Fruit fly (Drosophila melanogaster): ENCODE data around the gene Arp3.
A peak's percentile ranks its signal among the peaks of the same experiment; 100 is the strongest.

Arp3 gene

DNA sequence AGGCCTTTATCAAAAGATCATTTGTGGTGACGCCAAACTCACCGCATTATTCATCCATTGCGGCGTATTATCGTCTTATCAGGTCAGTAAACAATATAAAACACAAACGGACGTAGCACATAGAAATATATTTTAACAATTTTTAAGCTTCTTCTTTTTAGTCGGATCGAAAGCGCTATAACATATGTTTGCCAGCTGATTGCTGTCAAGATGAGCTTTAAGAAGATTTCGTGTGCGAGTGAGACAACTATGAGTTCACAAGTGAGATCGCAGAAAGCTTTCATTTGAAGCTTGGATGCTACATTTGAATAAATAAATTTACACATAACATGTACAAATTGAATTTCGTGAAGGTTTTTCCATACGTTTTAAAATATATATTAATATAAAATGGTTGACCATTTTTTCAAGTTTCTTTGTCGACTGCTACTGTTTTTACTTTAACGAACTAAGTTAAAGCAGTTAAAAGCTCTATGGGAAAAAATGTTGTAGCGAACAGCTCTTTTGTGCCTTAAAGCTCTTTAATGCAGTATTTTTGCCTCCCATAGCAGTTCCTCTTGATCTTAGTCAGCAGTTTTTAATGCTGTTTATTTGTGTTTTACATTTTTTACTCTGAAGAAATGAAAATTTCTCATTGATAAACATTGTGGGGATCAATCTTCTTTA is 43.1 kb upstream of the Arp3 start, which contains the start of gene CG42445:
CG42445 (minus strand) TSS at position 186 of the 666 bp plus-strand sequence.
- no peak for TF ChIP-seq Mio (GFP tag; optimal IDR thresholded peaks at IDR 0.05)
- TF ChIP-seq brk (GFP tag; optimal IDR thresholded peaks at IDR 0.05), result peak; percentile 40
- TF ChIP-seq dsf (GFP tag; optimal IDR thresholded peaks at IDR 0.05; ENCODE audit: borderline replicate concordance), result no peak
- no peak for TF ChIP-seq dmrt93B (GFP tag; optimal IDR thresholded peaks at IDR 0.05)
- no peak for TF ChIP-seq dl (GFP tag; optimal IDR thresholded peaks at IDR 0.05; ENCODE audit: insufficient read depth in 1 of 2, partially characterized antibody in 2 of 2)
- TF ChIP-seq ey (GFP tag; optimal IDR thresholded peaks at IDR 0.05), result no peak
- no peak for TF ChIP-seq Hnf4 (GFP tag; optimal IDR thresholded peaks at IDR 0.05)
- no peak for TF ChIP-seq Hr78 (GFP tag; optimal IDR thresholded peaks at IDR 0.05)
- TF ChIP-seq Hr83 (GFP tag; optimal IDR thresholded peaks at IDR 0.05; ENCODE audit: poor library complexity, severe bottlenecking), result no peak
- TF ChIP-seq fru (GFP tag; optimal IDR thresholded peaks at IDR 0.05), result no peak
- TF ChIP-seq Sp1 (GFP tag; optimal IDR thresholded peaks at IDR 0.05), result no peak
- TF ChIP-seq CrebA (GFP tag; optimal IDR thresholded peaks at IDR 0.05; ENCODE audit: borderline replicate concordance), result peak; percentile 10
- peak; percentile 65 for TF ChIP-seq Dif (GFP tag; optimal IDR thresholded peaks at IDR 0.05; ENCODE audit: partially characterized antibody)
- TF ChIP-seq Abd-B (GFP tag; optimal IDR thresholded peaks at IDR 0.05), result no peak
- peak; percentile 62 for TF ChIP-seq sage (GFP tag; optimal IDR thresholded peaks at IDR 0.05)
- no peak for TF ChIP-seq CG32264 (GFP tag; optimal IDR thresholded peaks at IDR 0.05)
- no peak for TF ChIP-seq Dfd (GFP tag; optimal IDR thresholded peaks at IDR 0.05)
- no peak for TF ChIP-seq Rel (GFP tag; optimal IDR thresholded peaks at IDR 0.05)
- TF ChIP-seq Rel (tag; optimal IDR thresholded peaks at IDR 0.05), result no peak
- no peak for TF ChIP-seq usp (GFP tag; optimal IDR thresholded peaks at IDR 0.05)
- TF ChIP-seq OdsH (GFP tag; optimal IDR thresholded peaks at IDR 0.05), result no peak
- no peak for TF ChIP-seq rgr (GFP tag; optimal IDR thresholded peaks at IDR 0.05)
- no peak for TF ChIP-seq woc (GFP tag; optimal IDR thresholded peaks at IDR 0.05)
- TF ChIP-seq Vsx2 (GFP tag; optimal IDR thresholded peaks at IDR 0.05; ENCODE audit: partially characterized antibody), result peak; percentile 6
- no peak for TF ChIP-seq N (GFP tag; optimal IDR thresholded peaks at IDR 0.05)
- no peak for TF ChIP-seq CG9705 (GFP tag; optimal IDR thresholded peaks at IDR 0.05)

DNA sequence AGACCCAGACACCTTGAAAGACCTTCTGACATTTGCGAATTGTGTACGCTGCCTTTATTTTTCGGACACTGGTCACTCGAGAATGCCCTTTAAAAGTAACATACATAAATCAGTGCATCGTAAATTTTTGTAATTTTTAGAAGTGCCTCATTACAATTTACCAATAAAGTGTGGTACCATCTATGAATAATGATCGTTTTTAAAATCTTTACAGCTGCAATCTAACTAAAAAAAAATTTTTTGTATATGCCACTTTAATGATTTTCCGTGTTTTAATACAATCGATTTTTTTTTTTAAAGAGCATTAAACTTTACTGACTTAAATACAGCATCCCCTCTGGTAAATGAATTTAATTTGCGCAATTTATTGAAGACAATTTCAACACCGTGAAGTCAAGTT is 41.4 kb upstream of the Arp3 start:
- TF ChIP-seq sage (GFP tag; optimal IDR thresholded peaks at IDR 0.05) (peak; percentile 51), tai (GFP tag; optimal IDR thresholded peaks at IDR 0.05) (peak; percentile 41), Mio (GFP tag; optimal IDR thresholded peaks at IDR 0.05) (no peak), woc (GFP tag; optimal IDR thresholded peaks at IDR 0.05) (peak; percentile 56), Vsx2 (GFP tag; optimal IDR thresholded peaks at IDR 0.05; ENCODE audit: partially characterized antibody) (no peak), Jra (GFP tag; optimal IDR thresholded peaks at IDR 0.05) (peak; percentile 5), psq (GFP tag; optimal IDR thresholded peaks at IDR 0.05) (peak; percentile 52), Sp1 (GFP tag; optimal IDR thresholded peaks at IDR 0.05) (peak; percentile 68), dsf (GFP tag; optimal IDR thresholded peaks at IDR 0.05; ENCODE audit: borderline replicate concordance) (no peak), brk (GFP tag; optimal IDR thresholded peaks at IDR 0.05) (peak; percentile 19), foxo (GFP tag; optimal IDR thresholded peaks at IDR 0.05) (peak in 1 of 2 experiments; percentile 67), HLH106 (tag; optimal IDR thresholded peaks at IDR 0.05) (peak; percentile 70), dl (GFP tag; optimal IDR thresholded peaks at IDR 0.05; ENCODE audit: insufficient read depth in 1 of 2, partially characterized antibody in 2 of 2) (no peak), CG9705 (GFP tag; optimal IDR thresholded peaks at IDR 0.05) (no peak), h (GFP tag; optimal IDR thresholded peaks at IDR 0.05) (peak; percentile 79), OdsH (GFP tag; optimal IDR thresholded peaks at IDR 0.05) (peak; percentile 72), ey (GFP tag; optimal IDR thresholded peaks at IDR 0.05) (peak; percentile 72), CG32264 (GFP tag; optimal IDR thresholded peaks at IDR 0.05) (peak; percentile 12), fru (GFP tag; optimal IDR thresholded peaks at IDR 0.05) (peak; percentile 78), br (GFP tag; optimal IDR thresholded peaks at IDR 0.05) (peak; percentile 62), rgr (GFP tag; optimal IDR thresholded peaks at IDR 0.05) (peak; percentile 71), dmrt93B (GFP tag; optimal IDR thresholded peaks at IDR 0.05) (peak; percentile 13)

DNA sequence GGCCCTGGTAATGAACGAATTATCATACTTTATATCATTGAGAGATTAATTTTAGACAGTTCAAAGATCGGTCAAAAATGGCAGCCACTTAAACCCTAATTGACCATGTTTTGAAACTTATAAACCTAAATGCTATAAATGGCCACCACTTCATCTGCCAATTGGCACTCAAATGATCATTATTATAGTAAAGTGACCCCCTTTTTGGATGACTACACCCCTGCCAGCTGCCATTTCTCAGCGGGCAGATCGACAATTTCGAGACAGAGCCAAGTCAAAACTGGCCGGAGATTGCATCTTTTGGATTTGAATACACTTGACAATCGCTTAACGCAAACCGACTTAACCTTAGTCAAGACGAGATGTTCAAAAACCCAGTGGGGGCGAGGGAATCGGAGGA is 40.5 kb upstream of the Arp3 start:
- TF ChIP-seq Vsx2 (GFP tag; optimal IDR thresholded peaks at IDR 0.05; ENCODE audit: partially characterized antibody) (no peak), Sp1 (GFP tag; optimal IDR thresholded peaks at IDR 0.05) (peak; percentile 43), br (GFP tag; optimal IDR thresholded peaks at IDR 0.05) (peak; percentile 53), Dfd (GFP tag; optimal IDR thresholded peaks at IDR 0.05) (no peak), HLH106 (tag; optimal IDR thresholded peaks at IDR 0.05) (peak; percentile 31), Hnf4 (GFP tag; optimal IDR thresholded peaks at IDR 0.05) (peak; percentile 6), ey (GFP tag; optimal IDR thresholded peaks at IDR 0.05) (peak; percentile 48), foxo (GFP tag; optimal IDR thresholded peaks at IDR 0.05) (peak in 1 of 2 experiments; percentile 49), lola (GFP tag; optimal IDR thresholded peaks at IDR 0.05) (no peak), h (GFP tag; optimal IDR thresholded peaks at IDR 0.05) (peak; percentile 48), fru (GFP tag; optimal IDR thresholded peaks at IDR 0.05) (peak; percentile 22), sage (GFP tag; optimal IDR thresholded peaks at IDR 0.05) (no peak), rgr (GFP tag; optimal IDR thresholded peaks at IDR 0.05) (peak; percentile 49), OdsH (GFP tag; optimal IDR thresholded peaks at IDR 0.05) (peak; percentile 43), brk (GFP tag; optimal IDR thresholded peaks at IDR 0.05) (no peak), CrebA (GFP tag; optimal IDR thresholded peaks at IDR 0.05; ENCODE audit: borderline replicate concordance) (no peak), tai (GFP tag; optimal IDR thresholded peaks at IDR 0.05) (no peak)
